Worm (Caenorhabditis elegans) whole organism, early embryonic: ENCODE measurements around the gene C26B2.8.
A peak's percentile ranks its signal among the peaks of the same experiment; 100 is the strongest.

Source experiments
- B0310.2 ChIP-seq: sonication (generic microtip); optimal IDR thresholded peaks from 2 replicates; lab custom pipeline; 2016; ENCODE audit warnings: mild to moderate bottlenecking, missing genetic modification characterization, missing compliant biosample characterization
- F13C5.2 ChIP-seq: sonication (generic microtip); optimal IDR thresholded peaks from 2 replicates; lab custom pipeline; 2017; ENCODE audit warnings: mild to moderate bottlenecking, missing genetic modification characterization, inconsistent platforms, missing compliant biosample characterization
- aly-1 ChIP-seq: sonication (generic microtip); optimal IDR thresholded peaks from 2 replicates; lab custom pipeline; 2016; ENCODE audit warnings: missing genetic modification characterization, missing compliant biosample characterization
- ama-1 ChIP-seq: fragments of 150-350 bp; optimal IDR thresholded peaks from 2 replicates; lab custom pipeline; 2014
- ceh-13 ChIP-seq: fragments of 200-800 bp; sonication (Bioruptor generic); optimal IDR thresholded peaks from 2 replicates; lab custom pipeline; 2018; ENCODE audit warnings: mild to moderate bottlenecking, missing genetic modification characterization, missing compliant biosample characterization
- ceh-36 ChIP-seq: sonication (generic microtip); optimal IDR thresholded peaks from 2 replicates; lab custom pipeline; 2016; ENCODE audit warnings: missing genetic modification characterization, inconsistent platforms, missing compliant biosample characterization
- ets-7 ChIP-seq: sonication (generic microtip); optimal IDR thresholded peaks from 2 replicates; lab custom pipeline; 2016; ENCODE audit warnings: missing genotype, missing genetic modification characterization, missing compliant biosample characterization
- flt-1 ChIP-seq: fragments of 200-800 bp; sonication (Bioruptor generic); IDR thresholded peaks from 2 replicates; pipeline ENCODE4 v1.3.6; 2022; ENCODE audit warnings: missing genetic modification characterization, missing compliant biosample characterization
- hmbx-1 ChIP-seq: sonication (generic microtip); optimal IDR thresholded peaks from 2 replicates; lab custom pipeline; 2016; ENCODE audit warnings: mild to moderate bottlenecking, missing genetic modification characterization, missing compliant biosample characterization
- hmg-4 ChIP-seq: fragments of 200-800 bp; sonication (Bioruptor generic); optimal IDR thresholded peaks from 2 replicates; lab custom pipeline; 2018; ENCODE audit warnings: mild to moderate bottlenecking, missing genetic modification characterization, missing compliant biosample characterization
- hnd-1 ChIP-seq: sonication (generic microtip); optimal IDR thresholded peaks from 2 replicates; lab custom pipeline; 2016; ENCODE audit warnings: missing genetic modification characterization, missing compliant biosample characterization
- pes-1 ChIP-seq: fragments of 200-800 bp; sonication (Bioruptor generic); IDR thresholded peaks from 2 replicates; pipeline ENCODE4 v1.3.6; 2022; ENCODE audit warnings: missing genetic modification reagents, missing genetic modification characterization, missing compliant biosample characterization
- scrt-1 ChIP-seq: fragments of 200-800 bp; sonication (Bioruptor generic); IDR thresholded peaks from 2 replicates; pipeline ENCODE4 v1.3.6; 2022; ENCODE audit warnings: missing genetic modification characterization, missing compliant biosample characterization
- sea-1 ChIP-seq: fragments of 200-800 bp; sonication (Bioruptor generic); conservative IDR thresholded peaks from 2 replicates; pipeline ENCODE4 v1.3.6; 2022; ENCODE audit warnings: missing genetic modification characterization, missing compliant biosample characterization
- tbx-11 ChIP-seq: fragments of 200-800 bp; sonication (Bioruptor generic); IDR thresholded peaks from 2 replicates; pipeline ENCODE4 v1.3.6; 2022; ENCODE audit warnings: missing genetic modification characterization, missing compliant biosample characterization
- tbx-37 ChIP-seq: fragments of 200-800 bp; sonication (Bioruptor generic); conservative IDR thresholded peaks from 2 replicates; pipeline ENCODE4 v1.3.6; 2022; ENCODE audit warnings: missing genetic modification reagents, missing genetic modification characterization, missing compliant biosample characterization
- tra-4 ChIP-seq: sonication (generic microtip); optimal IDR thresholded peaks from 2 replicates; lab custom pipeline; 2017; ENCODE audit warnings: missing genetic modification characterization, missing compliant biosample characterization

The C26B2.8 gene

DNA sequence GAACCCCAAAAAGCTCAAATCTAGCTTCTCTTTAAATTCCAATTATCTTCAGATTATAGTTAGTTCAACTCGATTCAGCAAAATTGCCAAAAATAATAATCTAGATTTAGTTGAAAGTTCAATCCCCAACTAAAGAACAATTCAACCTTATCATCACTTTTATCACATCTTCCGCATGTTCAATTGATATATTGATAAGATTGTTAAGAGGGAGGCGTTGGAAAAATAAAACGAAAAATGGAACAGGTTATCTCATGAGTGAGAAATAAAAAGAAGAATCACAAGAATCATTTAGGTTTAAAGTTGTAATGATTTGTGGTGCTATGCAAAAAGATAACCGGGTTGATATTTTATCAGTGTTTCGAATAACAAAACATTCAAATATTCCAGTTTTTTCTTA lies 28.2 kb upstream of the C26B2.8 start:
- TF ChIP-seq F13C5.2 (tag; lab: Kevin White, UChicago) (no peak), tbx-37 (GFP tag; lab: Robert Waterston, UW) (no peak), pes-1 (GFP tag; lab: Robert Waterston, UW) (no peak), sea-1 (GFP tag; lab: Robert Waterston, UW) (no peak), ceh-36 (tag; lab: Kevin White, UChicago) (no peak), tra-4 (no peak), B0310.2 (tag; lab: Kevin White, UChicago) (no peak), scrt-1 (GFP tag; lab: Robert Waterston, UW) (no peak), aly-1 (tag; lab: Kevin White, UChicago) (no peak), ama-1 (no peak), hnd-1 (tag; lab: Kevin White, UChicago) (no peak), hmbx-1 (no peak), flt-1 (GFP tag; lab: Robert Waterston, UW) (no peak), hmg-4 (GFP tag; lab: Kevin White, UChicago) (no peak), tbx-11 (GFP tag; lab: Robert Waterston, UW) (no peak), ets-7 (tag; lab: Kevin White, UChicago) (no peak), ceh-13 (GFP tag; lab: Kevin White, UChicago) (no peak)

DNA sequence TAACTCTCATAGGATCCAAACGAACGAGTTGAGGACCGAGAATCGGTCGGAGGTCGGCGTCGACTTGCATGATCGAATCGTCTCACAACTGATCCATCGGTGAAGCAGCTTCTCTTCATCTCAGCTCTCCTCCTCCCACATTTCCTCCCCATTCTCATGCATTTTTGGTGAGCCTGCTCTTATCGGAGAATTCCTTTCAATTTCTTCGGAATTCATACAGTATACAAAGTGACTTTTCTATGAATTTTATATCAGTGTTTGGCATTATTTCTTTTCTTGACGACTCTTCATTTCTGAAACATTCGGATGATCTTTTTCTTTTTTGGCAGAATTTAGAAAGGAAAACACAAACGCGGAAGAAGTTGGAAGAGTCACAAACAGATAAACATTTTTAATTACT lies 26.9 kb upstream of the C26B2.8 start, which contains the start of gene mec-17:
Gene mec-17 (minus strand): TSS at position 101 of the 400 bp plus-strand sequence.
- TF ChIP-seq tbx-11 (GFP tag; lab: Robert Waterston, UW): no peak
- TF ChIP-seq pes-1 (GFP tag; lab: Robert Waterston, UW): no peak
- TF ChIP-seq hmbx-1: no peak
- no peak for TF ChIP-seq scrt-1 (GFP tag; lab: Robert Waterston, UW)
- no peak for TF ChIP-seq tra-4
- no peak for TF ChIP-seq sea-1 (GFP tag; lab: Robert Waterston, UW)
- TF ChIP-seq B0310.2 (tag; lab: Kevin White, UChicago): no peak
- TF ChIP-seq hnd-1 (tag; lab: Kevin White, UChicago): no peak
- TF ChIP-seq flt-1 (GFP tag; lab: Robert Waterston, UW): no peak
- TF ChIP-seq aly-1 (tag; lab: Kevin White, UChicago): no peak
- TF ChIP-seq hmg-4 (GFP tag; lab: Kevin White, UChicago): no peak
- TF ChIP-seq ets-7 (tag; lab: Kevin White, UChicago): no peak
- no peak for TF ChIP-seq tbx-37 (GFP tag; lab: Robert Waterston, UW)
- TF ChIP-seq ama-1: no peak
- no peak for TF ChIP-seq F13C5.2 (tag; lab: Kevin White, UChicago)

DNA sequence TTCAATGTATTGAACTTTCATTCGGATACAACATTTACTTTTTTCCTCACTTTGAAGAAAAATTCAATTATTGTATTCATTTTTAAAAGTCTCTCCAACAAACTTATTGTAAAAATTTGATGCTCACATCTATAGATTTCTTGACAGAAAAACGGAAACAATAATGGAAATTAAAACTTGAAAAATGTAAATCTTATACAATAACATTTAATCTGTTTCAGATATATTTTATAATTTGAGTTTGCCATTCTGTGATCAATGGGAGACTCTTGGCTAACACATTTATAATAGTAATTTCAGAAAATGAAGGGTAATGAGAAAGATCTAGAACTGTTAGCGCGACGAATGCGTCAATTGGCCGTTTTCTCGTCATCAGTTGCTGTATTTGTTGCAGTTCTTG lies 25.6 kb upstream of the C26B2.8 start, which contains the start of gene col-115:
Gene col-115 (plus strand): TSS at position 301 of the 400 bp plus-strand sequence.
- TF ChIP-seq hmg-4 (GFP tag; lab: Kevin White, UChicago): no peak
- TF ChIP-seq tbx-11 (GFP tag; lab: Robert Waterston, UW): no peak
- TF ChIP-seq ceh-36 (tag; lab: Kevin White, UChicago): no peak
- TF ChIP-seq ama-1: no peak
- TF ChIP-seq B0310.2 (tag; lab: Kevin White, UChicago): no peak
- no peak for TF ChIP-seq sea-1 (GFP tag; lab: Robert Waterston, UW)
- TF ChIP-seq flt-1 (GFP tag; lab: Robert Waterston, UW): no peak
- TF ChIP-seq scrt-1 (GFP tag; lab: Robert Waterston, UW): no peak
- no peak for TF ChIP-seq ets-7 (tag; lab: Kevin White, UChicago)
- TF ChIP-seq F13C5.2 (tag; lab: Kevin White, UChicago): no peak
- no peak for TF ChIP-seq pes-1 (GFP tag; lab: Robert Waterston, UW)

DNA sequence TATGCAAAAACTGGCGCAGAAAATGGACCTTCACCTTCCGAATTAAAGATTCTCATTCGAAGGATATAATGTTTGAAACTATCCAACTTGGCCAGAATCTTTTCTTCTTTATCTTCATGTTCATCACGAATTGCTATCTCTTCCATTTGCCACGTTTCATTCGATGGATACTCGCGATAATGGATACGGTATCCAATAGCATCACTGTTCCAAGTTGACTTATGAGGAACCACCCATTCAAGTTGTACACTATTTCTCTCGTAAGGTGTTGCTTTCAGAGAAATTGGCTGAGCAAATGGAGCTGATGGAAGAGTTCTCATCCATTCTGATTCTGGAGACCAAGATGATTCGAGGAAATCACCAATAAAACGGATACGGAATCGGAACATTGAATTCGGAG lies 19.2 kb upstream of the C26B2.8 start:
- no peak for TF ChIP-seq ceh-36 (tag; lab: Kevin White, UChicago)
- TF ChIP-seq pes-1 (GFP tag; lab: Robert Waterston, UW): no peak
- no peak for TF ChIP-seq aly-1 (tag; lab: Kevin White, UChicago)
- TF ChIP-seq ama-1: no peak
- no peak for TF ChIP-seq flt-1 (GFP tag; lab: Robert Waterston, UW)
- no peak for TF ChIP-seq hnd-1 (tag; lab: Kevin White, UChicago)
- TF ChIP-seq hmg-4 (GFP tag; lab: Kevin White, UChicago): no peak
- no peak for TF ChIP-seq hmbx-1

DNA sequence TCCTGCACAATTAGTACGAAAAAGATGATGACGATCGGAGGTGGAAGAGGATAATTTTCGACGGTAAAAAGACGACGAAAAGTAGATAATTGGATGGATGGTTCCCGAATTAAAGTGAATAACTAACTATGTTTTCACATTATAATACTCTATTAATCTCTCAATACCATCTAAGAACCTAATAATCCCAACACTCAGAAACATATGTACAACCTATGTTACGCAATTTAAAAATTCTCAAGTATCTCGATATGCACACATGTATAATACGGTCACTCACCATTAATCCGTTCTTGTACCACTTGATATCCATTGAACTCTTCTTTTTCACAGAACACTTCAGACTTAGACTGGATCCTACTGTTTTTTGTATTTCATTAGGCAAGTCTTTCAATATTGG lies 13.2 kb upstream of the C26B2.8 start:
- TF ChIP-seq flt-1 (GFP tag; lab: Robert Waterston, UW) (no peak), aly-1 (tag; lab: Kevin White, UChicago) (no peak), hmbx-1 (no peak), ceh-13 (GFP tag; lab: Kevin White, UChicago) (no peak), ceh-36 (tag; lab: Kevin White, UChicago) (peak; percentile 53), hnd-1 (tag; lab: Kevin White, UChicago) (no peak)

DNA sequence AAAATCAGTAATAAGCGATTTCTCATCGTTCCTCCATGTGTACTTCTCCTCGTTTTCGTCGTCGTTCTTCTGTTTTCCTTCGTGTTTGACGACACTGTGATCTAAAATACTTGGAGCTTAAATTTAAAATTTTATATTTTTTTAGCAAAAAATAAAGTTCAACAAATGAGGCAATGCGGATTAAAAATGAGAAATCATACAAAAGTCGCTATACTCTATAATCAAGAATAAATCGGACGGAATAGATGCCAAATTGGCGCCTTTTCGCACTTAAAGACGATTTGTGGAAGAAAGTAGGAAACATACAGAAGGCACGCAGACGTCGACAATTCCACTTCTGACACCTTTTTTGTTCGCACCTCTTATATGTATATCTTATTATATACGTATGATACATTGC lies 9.9 kb upstream of the C26B2.8 start, which contains the start of gene rig-4:
Gene rig-4 (minus strand): TSS at position 101 of the 400 bp plus-strand sequence.
- no peak for TF ChIP-seq sea-1 (GFP tag; lab: Robert Waterston, UW)
- TF ChIP-seq tra-4: no peak
- TF ChIP-seq pes-1 (GFP tag; lab: Robert Waterston, UW): no peak
- TF ChIP-seq scrt-1 (GFP tag; lab: Robert Waterston, UW): no peak
- TF ChIP-seq hnd-1 (tag; lab: Kevin White, UChicago): no peak
- TF ChIP-seq tbx-37 (GFP tag; lab: Robert Waterston, UW): no peak
- no peak for TF ChIP-seq ceh-13 (GFP tag; lab: Kevin White, UChicago)
- TF ChIP-seq hmg-4 (GFP tag; lab: Kevin White, UChicago): no peak
- TF ChIP-seq tbx-11 (GFP tag; lab: Robert Waterston, UW): no peak
- TF ChIP-seq F13C5.2 (tag; lab: Kevin White, UChicago): no peak
- TF ChIP-seq ama-1: no peak
- TF ChIP-seq B0310.2 (tag; lab: Kevin White, UChicago): no peak
- TF ChIP-seq aly-1 (tag; lab: Kevin White, UChicago): no peak
- TF ChIP-seq flt-1 (GFP tag; lab: Robert Waterston, UW): no peak
- TF ChIP-seq ets-7 (tag; lab: Kevin White, UChicago): no peak
- TF ChIP-seq ceh-36 (tag; lab: Kevin White, UChicago): no peak
- TF ChIP-seq hmbx-1: no peak

DNA sequence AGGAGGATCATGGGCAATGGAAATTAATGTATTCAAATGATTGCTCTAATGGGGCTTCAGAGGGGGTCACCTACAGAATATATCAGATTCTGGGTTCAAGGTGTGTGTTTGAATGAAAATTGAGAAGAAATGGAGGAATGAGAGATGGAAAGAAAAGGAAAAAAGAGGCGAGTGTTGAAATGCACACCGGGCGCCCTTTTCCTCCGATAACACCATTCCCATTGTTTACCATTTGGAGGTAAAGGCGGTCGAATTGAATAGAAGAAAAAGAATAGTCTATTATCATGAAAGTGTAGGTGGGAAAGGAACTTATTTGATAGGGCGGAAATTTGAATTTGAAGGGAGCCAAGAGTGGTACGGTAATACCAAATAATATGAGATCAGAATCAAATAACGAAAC lies 8.6 kb upstream of the C26B2.8 start:
- no peak for TF ChIP-seq flt-1 (GFP tag; lab: Robert Waterston, UW)
- no peak for TF ChIP-seq ama-1
- TF ChIP-seq hmg-4 (GFP tag; lab: Kevin White, UChicago): no peak
- TF ChIP-seq hmbx-1: no peak
- TF ChIP-seq aly-1 (tag; lab: Kevin White, UChicago): no peak
- TF ChIP-seq tbx-37 (GFP tag; lab: Robert Waterston, UW): no peak
- TF ChIP-seq sea-1 (GFP tag; lab: Robert Waterston, UW): no peak
